Worm (Caenorhabditis elegans): ENCODE results near the gene ggtb-1.

Gene ggtb-1

ce11 chrIII:7148191-7148590 lies 14.6 kb downstream of the ggtb-1 start:
- TF ChIP-seq dao-5 (tag; optimal IDR thresholded peaks at IDR 0.05) (no peak), W03F9.2 (tag; optimal IDR thresholded peaks at IDR 0.05) (no peak), him-1 (tag; optimal IDR thresholded peaks at IDR 0.05) (no peak)

ce11 chrIII:7150162-7150561 lies 16.6 kb downstream of the ggtb-1 start:
- TF ChIP-seq W03F9.2 (tag; optimal IDR thresholded peaks at IDR 0.05), result no peak
- TF ChIP-seq dao-5 (tag; optimal IDR thresholded peaks at IDR 0.05), result no peak
- TF ChIP-seq him-1 (tag; optimal IDR thresholded peaks at IDR 0.05), result no peak

- TF ChIP-seq him-1 (tag; optimal IDR thresholded peaks at IDR 0.05), result no peak
- no peak for TF ChIP-seq dao-5 (tag; optimal IDR thresholded peaks at IDR 0.05)
- no peak for TF ChIP-seq W03F9.2 (tag; optimal IDR thresholded peaks at IDR 0.05)
Measured at ce11 chrIII:7152569-7152968, 19.0 kb downstream of the ggtb-1 start.

ce11 chrIII:7153747-7154238 lies 20.2 kb downstream of the ggtb-1 start, which contains the start of gene ogt-1:
Gene ogt-1, minus strand, starts transcription at chrIII:7153797.
- TF ChIP-seq W03F9.2 (tag; optimal IDR thresholded peaks at IDR 0.05) (peak; percentile 74), him-1 (tag; optimal IDR thresholded peaks at IDR 0.05) (peak; percentile 26), dao-5 (tag; optimal IDR thresholded peaks at IDR 0.05) (no peak)

- TF ChIP-seq dao-5 (tag; optimal IDR thresholded peaks at IDR 0.05) (no peak), him-1 (tag; optimal IDR thresholded peaks at IDR 0.05) (no peak), W03F9.2 (tag; optimal IDR thresholded peaks at IDR 0.05) (no peak)
Measured at ce11 chrIII:7154526-7154925, 21.0 kb downstream of the ggtb-1 start.

- TF ChIP-seq him-1 (tag; optimal IDR thresholded peaks at IDR 0.05) (peak; percentile 88), W03F9.2 (tag; optimal IDR thresholded peaks at IDR 0.05) (peak; percentile 51), dao-5 (tag; optimal IDR thresholded peaks at IDR 0.05) (no peak)
Measured at ce11 chrIII:7155631-7156030, 22.1 kb downstream of the ggtb-1 start.

ce11 chrIII:7158709-7159108 lies 25.1 kb downstream of the ggtb-1 start, which contains the start of gene nuo-4:
Gene nuo-4, minus strand, starts transcription at chrIII:7158809.
- TF ChIP-seq W03F9.2 (tag; optimal IDR thresholded peaks at IDR 0.05), result no peak
- no peak for TF ChIP-seq him-1 (tag; optimal IDR thresholded peaks at IDR 0.05)
- no peak for TF ChIP-seq dao-5 (tag; optimal IDR thresholded peaks at IDR 0.05)

ce11 chrIII:7159246-7159645 lies 25.7 kb downstream of the ggtb-1 start:
- no peak for TF ChIP-seq W03F9.2 (tag; optimal IDR thresholded peaks at IDR 0.05)
- no peak for TF ChIP-seq him-1 (tag; optimal IDR thresholded peaks at IDR 0.05)
- no peak for TF ChIP-seq dao-5 (tag; optimal IDR thresholded peaks at IDR 0.05)

- TF ChIP-seq W03F9.2 (tag; optimal IDR thresholded peaks at IDR 0.05) (no peak), dao-5 (tag; optimal IDR thresholded peaks at IDR 0.05) (no peak), him-1 (tag; optimal IDR thresholded peaks at IDR 0.05) (no peak)
Measured at ce11 chrIII:7161055-7161454, 27.5 kb downstream of the ggtb-1 start, which contains the start of gene rnp-7. Gene rnp-7, minus strand, starts transcription at chrIII:7161155.

- TF ChIP-seq W03F9.2 (tag; optimal IDR thresholded peaks at IDR 0.05), result peak; percentile 95
- TF ChIP-seq him-1 (tag; optimal IDR thresholded peaks at IDR 0.05), result peak; percentile 75
- no peak for TF ChIP-seq dao-5 (tag; optimal IDR thresholded peaks at IDR 0.05)
Measured at ce11 chrIII:7162065-7162762, 28.6 kb downstream of the ggtb-1 start, which contains the start of the genes syf-2 and K04G7.1. Gene syf-2, minus strand, starts transcription at chrIII:7162115. Gene K04G7.1, plus strand, starts transcription at chrIII:7162712.

ce11 chrIII:7165276-7165675 lies 31.7 kb downstream of the ggtb-1 start:
- TF ChIP-seq W03F9.2 (tag; optimal IDR thresholded peaks at IDR 0.05) (no peak), dao-5 (tag; optimal IDR thresholded peaks at IDR 0.05) (no peak), him-1 (tag; optimal IDR thresholded peaks at IDR 0.05) (no peak)

ce11 chrIII:7165816-7166229 lies 32.3 kb downstream of the ggtb-1 start:
- no peak for TF ChIP-seq W03F9.2 (tag; optimal IDR thresholded peaks at IDR 0.05)
- no peak for TF ChIP-seq dao-5 (tag; optimal IDR thresholded peaks at IDR 0.05)
- no peak for TF ChIP-seq him-1 (tag; optimal IDR thresholded peaks at IDR 0.05)

ce11 chrIII:7166664-7167567 lies 33.4 kb downstream of the ggtb-1 start:
- TF ChIP-seq W03F9.2 (tag; optimal IDR thresholded peaks at IDR 0.05) (no peak), him-1 (tag; optimal IDR thresholded peaks at IDR 0.05) (peak; percentile 59)

ce11 chrIII:7167568-7167937 lies 34.0 kb downstream of the ggtb-1 start, which contains the start of gene acs-4:
Gene acs-4, plus strand, starts transcription at chrIII:7167838.
- TF ChIP-seq him-1 (tag; optimal IDR thresholded peaks at IDR 0.05) (no peak), dao-5 (tag; optimal IDR thresholded peaks at IDR 0.05) (no peak)

All from whole organism, L4/young adult.